Fruit fly (Drosophila melanogaster): ENCODE results near the gene CG3823.

CG3823 gene

dm6 chrX:6343786-6344537, 40.2 kb downstream of the CG3823 start (continued):
- TF ChIP-seq nerfin-1 (tag; optimal IDR thresholded peaks at IDR 0.05): no peak
- TF ChIP-seq CG9876 (GFP tag; optimal IDR thresholded peaks at IDR 0.05): no peak
- no peak for TF ChIP-seq vnd (GFP tag; IDR thresholded peaks at IDR 0.05; ENCODE audit: partially characterized antibody)
- peak in 1 of 2 experiments; percentile 27 for TF ChIP-seq Hr78 (GFP tag; optimal IDR thresholded peaks at IDR 0.05)
- TF ChIP-seq Dbx (GFP tag; IDR thresholded peaks at IDR 0.05): no peak
- no peak for TF ChIP-seq CG2129 (GFP tag; IDR thresholded peaks at IDR 0.05; ENCODE audit: partially characterized antibody)
- TF ChIP-seq CG10565 (GFP tag; optimal IDR thresholded peaks at IDR 0.05): no peak
- TF ChIP-seq CG3995 (GFP tag; optimal IDR thresholded peaks at IDR 0.05): no peak
- peak; percentile 45 for TF ChIP-seq CG6254 (GFP tag; optimal IDR thresholded peaks at IDR 0.05)
- TF ChIP-seq Usf (GFP tag; optimal IDR thresholded peaks at IDR 0.05): no peak
- TF ChIP-seq gce (GFP tag; IDR thresholded peaks at IDR 0.05): peak; percentile 45; the same call in 1 of the 3 replicates
- TF ChIP-seq chm (GFP tag; IDR thresholded peaks at IDR 0.05): no peak
- peak; percentile 42 for TF ChIP-seq dmrt99B (tag; optimal IDR thresholded peaks at IDR 0.05)
- TF ChIP-seq Antp (GFP tag; optimal IDR thresholded peaks at IDR 0.05): no peak
- peak; percentile 96 for TF ChIP-seq Drgx (GFP tag; IDR thresholded peaks at IDR 0.05)
- peak; percentile 25; the same call in 1 of the 2 replicates for TF ChIP-seq Bgb (GFP tag; IDR thresholded peaks at IDR 0.05; ENCODE audit: partially characterized antibody)
- TF ChIP-seq hth (optimal IDR thresholded peaks at IDR 0.05): no peak
- peak; percentile 71; the same call in 1 of the 2 replicates for TF ChIP-seq ara (GFP tag; IDR thresholded peaks at IDR 0.05)
- peak; percentile 6 for TF ChIP-seq CG15601 (tag; optimal IDR thresholded peaks at IDR 0.05)
- no peak for TF ChIP-seq CG10147 (GFP tag; optimal IDR thresholded peaks at IDR 0.05)
- no peak for TF ChIP-seq her (GFP tag; optimal IDR thresholded peaks at IDR 0.05)
- peak; percentile 63 for TF ChIP-seq Sox102F (GFP tag; optimal IDR thresholded peaks at IDR 0.05)
- TF ChIP-seq YL-1 (GFP tag; optimal IDR thresholded peaks at IDR 0.05): no peak
- no peak for TF ChIP-seq fd102C (GFP tag; optimal IDR thresholded peaks at IDR 0.05)
- no peak for TF ChIP-seq Spps (tag; optimal IDR thresholded peaks at IDR 0.05)
- TF ChIP-seq odd (GFP tag; optimal IDR thresholded peaks at IDR 0.05): no peak
- peak; percentile 13 for TF ChIP-seq tup (GFP tag; optimal IDR thresholded peaks at IDR 0.05)
- TF ChIP-seq Lhr (GFP tag; optimal IDR thresholded peaks at IDR 0.05): no peak
- no peak for TF ChIP-seq dm (GFP tag; optimal IDR thresholded peaks at IDR 0.05)
- peak; percentile 18 for TF ChIP-seq az2 (GFP tag; optimal IDR thresholded peaks at IDR 0.05)
- no peak for TF ChIP-seq br (optimal IDR thresholded peaks at IDR 0.05)
- peak; percentile 10 for TF ChIP-seq unpg (GFP tag; optimal IDR thresholded peaks at IDR 0.05)
- no peak for TF ChIP-seq ftz-f1 (GFP tag; optimal IDR thresholded peaks at IDR 0.05)
- peak; percentile 17 for TF ChIP-seq CG18476 (GFP tag; optimal IDR thresholded peaks at IDR 0.05)
- peak; percentile 42; the same call in 1 of the 2 replicates for TF ChIP-seq sob (GFP tag; IDR thresholded peaks at IDR 0.05)
- TF ChIP-seq CG6765 (GFP tag; optimal IDR thresholded peaks at IDR 0.05): no peak
- TF ChIP-seq Fer2 (tag; optimal IDR thresholded peaks at IDR 0.05): no peak
- TF ChIP-seq tin (GFP tag; optimal IDR thresholded peaks at IDR 0.05): no peak

dm6 chrX:6344538-6345074, 40.8 kb downstream of the CG3823 start:
- TF ChIP-seq CG6175 (GFP tag; IDR thresholded peaks at IDR 0.05) (no peak), crol (GFP tag; IDR thresholded peaks at IDR 0.05) (peak; percentile 81), lab (GFP tag; optimal IDR thresholded peaks at IDR 0.05) (peak; percentile 54), onecut (GFP tag; IDR thresholded peaks at IDR 0.05) (no peak), sug (tag; optimal IDR thresholded peaks at IDR 0.05) (peak; percentile 63)

Data from whole organism, embryonic.